Worm (Caenorhabditis elegans) whole organism, L2 larva: Measurements from ENCODE around the gene mrpl-37.

Source experiments
- F13H6.1 ChIP-seq: sonication (generic microtip); optimal IDR thresholded peaks from 2 replicates; lab custom pipeline; 2016; ENCODE audit warnings: missing genetic modification characterization, missing compliant biosample characterization
- mbf-1 ChIP-seq: sonication (generic microtip); optimal IDR thresholded peaks from 2 replicates; lab custom pipeline; 2017; ENCODE audit warnings: missing biosample characterization, missing genetic modification characterization
- peb-1 ChIP-seq: fragments of 150-350 bp; optimal IDR thresholded peaks from 2 replicates; lab custom pipeline; 2014; ENCODE audit warnings: missing biosample characterization, missing genetic modification characterization
- skn-1 ChIP-seq: sonication (generic microtip); optimal IDR thresholded peaks from 2 replicates; lab custom pipeline; 2017; ENCODE audit warnings: missing biosample characterization, missing genetic modification characterization
- sma-3 ChIP-seq: sonication (generic microtip); optimal IDR thresholded peaks from 2 replicates; lab custom pipeline; 2016; ENCODE audit warnings: missing genetic modification reagents, missing genetic modification characterization, missing compliant biosample characterization
- snpc-4 ChIP-seq: fragments of 150-350 bp; optimal IDR thresholded peaks from 2 replicates; lab custom pipeline; 2014; ENCODE audit warnings: missing biosample characterization, missing genetic modification characterization
- unc-55 ChIP-seq: fragments of 150-350 bp; sonication (generic microtip); optimal IDR thresholded peaks from 3 replicates; lab custom pipeline; 2014; ENCODE audit warnings: missing biosample characterization, missing genetic modification reagents, missing genetic modification characterization
- zag-1 ChIP-seq: fragments of 150-350 bp; optimal IDR thresholded peaks from 2 replicates; lab custom pipeline; 2014; ENCODE audit warnings: missing biosample characterization, missing genetic modification characterization
- ztf-4 ChIP-seq: fragments of 150-350 bp; optimal IDR thresholded peaks from 2 replicates; lab custom pipeline; 2014; ENCODE audit warnings: missing biosample characterization, missing genetic modification characterization

mrpl-37 gene

ce11 chrII:13521977-13522404, 52.9 kb downstream of the mrpl-37 start:
- TF ChIP-seq sma-3 (GFP tag; lab: Kevin White, UChicago), result peak; percentile 9
- TF ChIP-seq zag-1, result no peak
- TF ChIP-seq snpc-4 (tag; lab: Kevin White, UChicago), result peak; percentile 90
- no peak for TF ChIP-seq mbf-1 (tag; lab: Kevin White, UChicago)

- TF ChIP-seq skn-1 (tag; lab: Kevin White, UChicago), result no peak
- peak; percentile 91 for TF ChIP-seq snpc-4 (tag; lab: Kevin White, UChicago)
- peak; percentile 17 for TF ChIP-seq unc-55 (GFP tag; lab: Kevin White, UChicago)
- no peak for TF ChIP-seq F13H6.1 (tag; lab: Kevin White, UChicago)
- TF ChIP-seq peb-1 (tag; lab: Kevin White, UChicago), result no peak
- no peak for TF ChIP-seq ztf-4 (tag; lab: Kevin White, UChicago)
These were observed 53.7 kb downstream of the mrpl-37 start for ce11 chrII:13521179-13521616.
